Worm (Caenorhabditis elegans): ENCODE measurements around the gene K07F5.7.

K07F5.7 gene

ce11 chrIV:9821621-9822020 is 26.4 kb downstream of the K07F5.7 start, which contains the start of gene col-123:
Gene col-123 (plus strand): TSS chrIV:9821921.
- no peak for TF ChIP-seq crh-2 (tag; optimal IDR thresholded peaks at IDR 0.05)
- no peak for TF ChIP-seq dmd-4 (tag; optimal IDR thresholded peaks at IDR 0.05)
- no peak for TF ChIP-seq blmp-1 (tag; optimal IDR thresholded peaks at IDR 0.05; ENCODE audit: insufficient read depth)
- TF ChIP-seq lin-11 (tag; optimal IDR thresholded peaks at IDR 0.05) = no peak
- no peak for TF ChIP-seq nhr-237 (tag; optimal IDR thresholded peaks at IDR 0.05)
- TF ChIP-seq sma-3 (GFP tag; optimal IDR thresholded peaks at IDR 0.05) = no peak
- TF ChIP-seq unc-39 (tag; optimal IDR thresholded peaks at IDR 0.05) = no peak
- no peak for TF ChIP-seq gmeb-1 (tag; optimal IDR thresholded peaks at IDR 0.05)
- TF ChIP-seq aly-2 (tag; optimal IDR thresholded peaks at IDR 0.05) = no peak
- TF ChIP-seq sma-9 (GFP tag; optimal IDR thresholded peaks at IDR 0.05) = no peak
- TF ChIP-seq sma-9 (tag; optimal IDR thresholded peaks at IDR 0.05) = no peak
- TF ChIP-seq ztf-11 (tag; optimal IDR thresholded peaks at IDR 0.05) = no peak
- TF ChIP-seq nhr-129 (tag; optimal IDR thresholded peaks at IDR 0.05) = no peak

- TF ChIP-seq ceh-16 (tag; optimal IDR thresholded peaks at IDR 0.05) (no peak), nhr-25 (tag; optimal IDR thresholded peaks at IDR 0.05) (no peak), ztf-1 (GFP tag; conservative IDR thresholded peaks at IDR 0.05) (no peak), alr-1 (tag; optimal IDR thresholded peaks at IDR 0.05) (no peak), egl-27 (tag; optimal IDR thresholded peaks at IDR 0.05) (no peak), ztf-4 (tag; optimal IDR thresholded peaks at IDR 0.05) (no peak)
Observed at ce11 chrIV:9815432-9815831, 32.5 kb downstream of the K07F5.7 start, which contains the start of gene egl-20. Gene egl-20 (minus strand): TSS chrIV:9815532.

ce11 chrIV:9811487-9811886 is 36.5 kb downstream of the K07F5.7 start:
- TF ChIP-seq ZK546.5 (tag; optimal IDR thresholded peaks at IDR 0.05) = no peak
- TF ChIP-seq mbf-1 (tag; optimal IDR thresholded peaks at IDR 0.05) = no peak
- TF ChIP-seq peb-1 (tag; optimal IDR thresholded peaks at IDR 0.05) = no peak
- no peak for TF ChIP-seq R02D3.7 (tag; optimal IDR thresholded peaks at IDR 0.05)
- TF ChIP-seq sma-9 (GFP tag; optimal IDR thresholded peaks at IDR 0.05) = no peak
- TF ChIP-seq sma-9 (tag; optimal IDR thresholded peaks at IDR 0.05) = no peak
- no peak for TF ChIP-seq unc-39 (tag; optimal IDR thresholded peaks at IDR 0.05)
- no peak for TF ChIP-seq nhr-77 (tag; optimal IDR thresholded peaks at IDR 0.05)
- TF ChIP-seq fos-1 (tag; optimal IDR thresholded peaks at IDR 0.05) = no peak

ce11 chrIV:9810633-9811032 is 37.3 kb downstream of the K07F5.7 start, which contains the start of gene dct-15:
Gene dct-15 (minus strand): TSS chrIV:9810733.
- TF ChIP-seq nhr-237 (tag; optimal IDR thresholded peaks at IDR 0.05) = no peak
- TF ChIP-seq ZK546.5 (tag; optimal IDR thresholded peaks at IDR 0.05) = no peak
- no peak for TF ChIP-seq ztf-11 (tag; optimal IDR thresholded peaks at IDR 0.05)
- no peak for TF ChIP-seq nhr-77 (tag; optimal IDR thresholded peaks at IDR 0.05)
- no peak for TF ChIP-seq ceh-16 (tag; optimal IDR thresholded peaks at IDR 0.05)
- no peak for TF ChIP-seq sma-9 (GFP tag; optimal IDR thresholded peaks at IDR 0.05)
- TF ChIP-seq sma-9 (tag; optimal IDR thresholded peaks at IDR 0.05) = no peak
- TF ChIP-seq ceh-82 (tag; optimal IDR thresholded peaks at IDR 0.05) = no peak
- TF ChIP-seq alr-1 (tag; optimal IDR thresholded peaks at IDR 0.05) = no peak
- TF ChIP-seq R02D3.7 (tag; optimal IDR thresholded peaks at IDR 0.05) = no peak
- no peak for TF ChIP-seq mdl-1 (tag; optimal IDR thresholded peaks at IDR 0.05)
- TF ChIP-seq nhr-21 (tag; optimal IDR thresholded peaks at IDR 0.05) = no peak
- no peak for TF ChIP-seq Y55F3AM.14 (GFP tag; optimal IDR thresholded peaks at IDR 0.05)
- no peak for TF ChIP-seq sma-3 (GFP tag; optimal IDR thresholded peaks at IDR 0.05)
- no peak for TF ChIP-seq blmp-1 (tag; optimal IDR thresholded peaks at IDR 0.05; ENCODE audit: insufficient read depth)
- TF ChIP-seq lsy-2 (tag; optimal IDR thresholded peaks at IDR 0.05) = no peak
- TF ChIP-seq snpc-4 (tag; optimal IDR thresholded peaks at IDR 0.05) = no peak
- no peak for TF ChIP-seq crh-2 (tag; optimal IDR thresholded peaks at IDR 0.05)

- TF ChIP-seq aly-2 (tag; optimal IDR thresholded peaks at IDR 0.05) (no peak), skn-1 (tag; optimal IDR thresholded peaks at IDR 0.05) (no peak), nhr-21 (tag; optimal IDR thresholded peaks at IDR 0.05) (peak; percentile 9), lin-39 (tag; optimal IDR thresholded peaks at IDR 0.05) (no peak), F13H6.1 (tag; optimal IDR thresholded peaks at IDR 0.05) (peak; percentile 79), lin-13 (GFP tag; optimal IDR thresholded peaks at IDR 0.05) (peak; percentile 51), Y55F3AM.14 (GFP tag; optimal IDR thresholded peaks at IDR 0.05) (no peak), gmeb-1 (tag; optimal IDR thresholded peaks at IDR 0.05) (peak; percentile 52), ztf-11 (tag; optimal IDR thresholded peaks at IDR 0.05) (no peak), unc-55 (GFP tag; optimal IDR thresholded peaks at IDR 0.05) (no peak), elt-1 (tag; optimal IDR thresholded peaks at IDR 0.05) (no peak), nhr-23 (tag; optimal IDR thresholded peaks at IDR 0.05) (no peak), fos-1 (tag; optimal IDR thresholded peaks at IDR 0.05) (peak; percentile 85), nhr-10 (tag; optimal IDR thresholded peaks at IDR 0.05) (no peak), mab-5 (tag; optimal IDR thresholded peaks at IDR 0.05) (peak; percentile 16), ztf-4 (tag; optimal IDR thresholded peaks at IDR 0.05) (no peak), lin-11 (tag; optimal IDR thresholded peaks at IDR 0.05) (no peak), crh-2 (tag; optimal IDR thresholded peaks at IDR 0.05) (peak; percentile 81), nhr-237 (tag; optimal IDR thresholded peaks at IDR 0.05) (no peak), nhr-25 (tag; optimal IDR thresholded peaks at IDR 0.05) (peak; percentile 65), ceh-16 (tag; optimal IDR thresholded peaks at IDR 0.05) (no peak), nhr-11 (tag; optimal IDR thresholded peaks at IDR 0.05) (no peak), C34F6.9 (tag; optimal IDR thresholded peaks at IDR 0.05) (peak; percentile 58), ceh-82 (tag; optimal IDR thresholded peaks at IDR 0.05) (no peak), ZK546.5 (tag; optimal IDR thresholded peaks at IDR 0.05) (no peak), nhr-129 (tag; optimal IDR thresholded peaks at IDR 0.05) (peak; percentile 62), lsy-2 (tag; optimal IDR thresholded peaks at IDR 0.05) (peak in 1 of 2 experiments; percentile 67), R02D3.7 (tag; optimal IDR thresholded peaks at IDR 0.05) (no peak), blmp-1 (tag; optimal IDR thresholded peaks at IDR 0.05; ENCODE audit: insufficient read depth) (peak; percentile 37), dmd-4 (tag; optimal IDR thresholded peaks at IDR 0.05) (no peak)
Observed at ce11 chrIV:9803544-9803943, 44.4 kb downstream of the K07F5.7 start.
